Fruit fly (Drosophila melanogaster) whole organism, embryonic: ENCODE results near the gene CG32811.
A peak's percentile ranks its signal among the peaks of the same experiment; 100 is the strongest.

ENCODE experiments used
- Adf1 ChIP-seq: fragments of 200-800 bp; sonication (Bioruptor generic); IDR thresholded peaks from 2 replicates; pipeline ENCODE4 v1.3.6; 2022; ENCODE audit warnings: missing biosample characterization, missing genetic modification characterization
- CG1024 ChIP-seq: fragments of 200-800 bp; sonication (Bioruptor generic); IDR thresholded peaks from 2 replicates; pipeline ENCODE4 v1.3.6; 2022; ENCODE audit warnings: missing biosample characterization, missing genetic modification characterization
- CG10274 ChIP-seq: fragments of 200-800 bp; sonication (Bioruptor generic); optimal IDR thresholded peaks from 3 replicates; lab custom pipeline; 2017; ENCODE audit warnings: missing biosample characterization, mild to moderate bottlenecking, missing genetic modification characterization
- CG10321 ChIP-seq: fragments of 200-800 bp; sonication (Bioruptor generic); IDR thresholded peaks from 2 replicates; pipeline ENCODE4 v1.3.6; 2022; ENCODE audit warnings: missing biosample characterization, missing genetic modification characterization
- CG10366 ChIP-seq: fragments of 200-800 bp; sonication (Bioruptor generic); IDR thresholded peaks from 2 replicates; pipeline ENCODE4 v1.3.6; 2022; ENCODE audit warnings: missing biosample characterization, missing genetic modification characterization
- CG11085 ChIP-seq: fragments of 200-800 bp; sonication (Bioruptor generic); IDR thresholded peaks from 2 replicates; pipeline ENCODE4 v1.3.6; 2022; ENCODE audit warnings: missing biosample characterization, missing genetic modification characterization
- CG12299 ChIP-seq: fragments of 200-800 bp; sonication (Bioruptor generic); optimal IDR thresholded peaks from 2 replicates; lab custom pipeline; 2018; ENCODE audit warnings: missing biosample characterization, mild to moderate bottlenecking, missing genetic modification characterization
- CG13775 ChIP-seq: fragments of 200-800 bp; sonication (Bioruptor generic); optimal IDR thresholded peaks from 3 replicates; lab custom pipeline; 2017; ENCODE audit warnings: missing biosample characterization, mild to moderate bottlenecking, missing genetic modification characterization
- CG14014 ChIP-seq: fragments of 200-800 bp; sonication (Bioruptor generic); IDR thresholded peaks from 2 replicates; pipeline ENCODE4 v1.3.6; 2022; ENCODE audit warnings: missing biosample characterization, missing genetic modification characterization
- CG14667 ChIP-seq: fragments of 200-800 bp; sonication (Bioruptor generic); IDR thresholded peaks from 2 replicates; pipeline ENCODE4 v1.3.6; 2022; ENCODE audit warnings: missing biosample characterization, missing genetic modification characterization
- CG14965 ChIP-seq: fragments of 200-800 bp; sonication (Bioruptor generic); optimal IDR thresholded peaks from 2 replicates; lab custom pipeline; 2016; ENCODE audit warnings: missing biosample characterization, missing genetic modification characterization, borderline replicate concordance
- CG1529 ChIP-seq: fragments of 200-800 bp; sonication (Bioruptor generic); optimal IDR thresholded peaks from 3 replicates; lab custom pipeline; 2018; ENCODE audit warnings: missing biosample characterization, missing genetic modification characterization
- CG17385 ChIP-seq: fragments of 200-800 bp; sonication (Bioruptor generic); optimal IDR thresholded peaks from 3 replicates; lab custom pipeline; 2018; ENCODE audit warnings: missing biosample characterization, mild to moderate bottlenecking, missing genetic modification characterization
- CG18011 ChIP-seq: fragments of 200-800 bp; sonication (Bioruptor generic); optimal IDR thresholded peaks from 2 replicates; lab custom pipeline; 2017; ENCODE audit warnings: missing biosample characterization, missing genetic modification characterization, mild to moderate bottlenecking, moderate library complexity, missing genotype
- CG18619 ChIP-seq: fragments of 200-800 bp; sonication (Bioruptor generic); optimal IDR thresholded peaks from 3 replicates; lab custom pipeline; 2017; ENCODE audit warnings: missing biosample characterization, mild to moderate bottlenecking, missing genetic modification characterization
- CG3838 ChIP-seq: fragments of 200-800 bp; sonication (Bioruptor generic); optimal IDR thresholded peaks from 3 replicates; lab custom pipeline; 2016; ENCODE audit warnings: missing biosample characterization, missing genetic modification characterization
- CG4820 ChIP-seq: fragments of 200-800 bp; sonication (Bioruptor generic); optimal IDR thresholded peaks from 3 replicates; lab custom pipeline; 2016; ENCODE audit warnings: missing biosample characterization, missing genetic modification characterization
- CG6175 ChIP-seq: fragments of 200-800 bp; sonication (Bioruptor generic); IDR thresholded peaks from 3 replicates; pipeline ENCODE4 v1.3.6; 2022; ENCODE audit warnings: missing biosample characterization, missing genetic modification characterization
- CG7987 ChIP-seq: fragments of 200-800 bp; sonication (Bioruptor generic); optimal IDR thresholded peaks from 2 replicates; lab custom pipeline; 2018; ENCODE audit warnings: missing biosample characterization, mild to moderate bottlenecking, missing genetic modification characterization, moderate library complexity
- CG8359 ChIP-seq: fragments of 200-800 bp; sonication (Bioruptor generic); optimal IDR thresholded peaks from 2 replicates; lab custom pipeline; 2017; ENCODE audit warnings: missing biosample characterization, mild to moderate bottlenecking, missing genetic modification characterization, borderline replicate concordance
- Dek ChIP-seq: fragments of 200-800 bp; sonication (Bioruptor generic); optimal IDR thresholded peaks from 3 replicates; lab custom pipeline; 2019; ENCODE audit warnings: missing biosample characterization, mild to moderate bottlenecking, missing genetic modification characterization, moderate library complexity
- Elba2 ChIP-seq: fragments of 200-800 bp; sonication (Bioruptor generic); optimal IDR thresholded peaks from 3 replicates; lab custom pipeline; 2016; ENCODE audit warnings: missing biosample characterization, missing genetic modification characterization
- HLH4C ChIP-seq: fragments of 200-800 bp; sonication (Bioruptor generic); IDR thresholded peaks from 3 replicates; pipeline ENCODE4 v1.3.6; 2022; ENCODE audit warnings: missing biosample characterization, missing genetic modification characterization; ENCODE audit not compliant: partially characterized antibody
- Med ChIP-seq: fragments of 200-800 bp; sonication (Bioruptor generic); peaks from one replicate; lab custom pipeline; 2016; ENCODE audit warnings: missing biosample characterization, missing genetic modification characterization, mild to moderate bottlenecking, inconsistent platforms, moderate library complexity
- Mrtf ChIP-seq: fragments of 200-800 bp; sonication (Bioruptor generic); IDR thresholded peaks from 3 replicates; pipeline ENCODE4 v1.3.6; 2022; ENCODE audit warnings: missing biosample characterization, missing genetic modification characterization
- Sox100B ChIP-seq: fragments of 200-800 bp; sonication (Bioruptor generic); optimal IDR thresholded peaks from 3 replicates; lab custom pipeline; 2018; ENCODE audit warnings: missing biosample characterization, mild to moderate bottlenecking, missing genetic modification characterization
- Stat92E ChIP-seq, 3 experiments: fragments of >200 bp in 2 of 3; fragments of 200-800 bp in 1 of 3; sonication (Bioruptor generic) in 1 of 3; optimal IDR thresholded peaks; 2 replicates each; lab custom pipeline; 2017 to 2019; ENCODE audit warnings: missing biosample characterization in 3 of 3, missing genetic modification characterization in 3 of 3, mild to moderate bottlenecking in 1 of 3, moderate library complexity in 1 of 3
- TFAM ChIP-seq: fragments of 200-800 bp; sonication (Bioruptor generic); optimal IDR thresholded peaks from 2 replicates; lab custom pipeline; 2017; ENCODE audit warnings: missing biosample characterization, missing genetic modification characterization, inconsistent platforms
- Trl ChIP-seq, 3 experiments: fragments of >200 bp in 2 of 3; fragments of 200-800 bp in 1 of 3; sonication (Bioruptor generic) in 1 of 3; optimal IDR thresholded peaks; 2 replicates in 1 of 3; 3 replicates in 2 of 3; lab custom pipeline; 2016 to 2017; ENCODE audit warnings: missing biosample characterization in 1 of 3, missing genetic modification characterization in 1 of 3
- YL-1 ChIP-seq: fragments of 200-800 bp; sonication (Bioruptor generic); optimal IDR thresholded peaks from 3 replicates; lab custom pipeline; 2017; ENCODE audit warnings: missing biosample characterization, mild to moderate bottlenecking, missing genetic modification characterization
- ab ChIP-seq: fragments of 200-800 bp; sonication (Bioruptor generic); optimal IDR thresholded peaks from 2 replicates; lab custom pipeline; 2016; ENCODE audit warnings: missing biosample characterization, missing genetic modification characterization
- ap ChIP-seq: fragments of 200-800 bp; sonication (Bioruptor generic); IDR thresholded peaks from 2 replicates; pipeline ENCODE4 v1.3.6; 2022; ENCODE audit warnings: missing biosample characterization, missing genetic modification characterization
- bcd ChIP-seq: fragments of 200-800 bp; sonication (Bioruptor generic); optimal IDR thresholded peaks from 2 replicates; lab custom pipeline; 2017; ENCODE audit warnings: missing biosample characterization, mild to moderate bottlenecking, missing genetic modification characterization
- cas ChIP-seq: fragments of 200-800 bp; sonication (Bioruptor generic); IDR thresholded peaks from 2 replicates; pipeline ENCODE4 v1.3.6; 2022; ENCODE audit warnings: missing biosample characterization, missing genetic modification characterization
- cato ChIP-seq: fragments of 200-800 bp; sonication (Bioruptor generic); optimal IDR thresholded peaks from 2 replicates; lab custom pipeline; 2016; ENCODE audit warnings: missing biosample characterization, missing genetic modification characterization, borderline replicate concordance
- chm ChIP-seq: fragments of 200-800 bp; sonication (Bioruptor generic); IDR thresholded peaks from 2 replicates; pipeline ENCODE4 v1.3.6; 2022; ENCODE audit warnings: missing biosample characterization, missing genetic modification characterization
- ewg ChIP-seq: fragments of 200-800 bp; sonication (Bioruptor generic); optimal IDR thresholded peaks from 3 replicates; lab custom pipeline; 2017; ENCODE audit warnings: mild to moderate bottlenecking, missing biosample characterization, missing genetic modification reagents, missing genetic modification characterization
- eyg ChIP-seq: fragments of 200-800 bp; sonication (Bioruptor generic); optimal IDR thresholded peaks from 3 replicates; lab custom pipeline; 2016; ENCODE audit warnings: missing biosample characterization, missing genetic modification characterization
- knrl ChIP-seq: fragments of 200-800 bp; sonication (Bioruptor generic); IDR thresholded peaks from 3 replicates; pipeline ENCODE4 v1.3.6; 2022; ENCODE audit warnings: missing biosample characterization, missing genetic modification characterization; ENCODE audit not compliant: partially characterized antibody
- p53 ChIP-seq: fragments of 200-800 bp; sonication (Bioruptor generic); optimal IDR thresholded peaks from 2 replicates; lab custom pipeline; 2016; ENCODE audit warnings: missing biosample characterization, missing genetic modification characterization
- pzg ChIP-seq: fragments of 200-800 bp; sonication (Bioruptor generic); optimal IDR thresholded peaks from 3 replicates; lab custom pipeline; 2018; ENCODE audit warnings: missing biosample characterization, mild to moderate bottlenecking, missing genetic modification characterization, moderate library complexity
- ro ChIP-seq: fragments of 200-800 bp; sonication (Bioruptor generic); IDR thresholded peaks from 2 replicates; pipeline ENCODE4 v1.3.6; 2022; ENCODE audit warnings: missing biosample characterization, missing genetic modification characterization
- run ChIP-seq: fragments of 200-800 bp; sonication (Bioruptor generic); optimal IDR thresholded peaks from 3 replicates; lab custom pipeline; 2018; ENCODE audit warnings: missing biosample characterization, mild to moderate bottlenecking, missing genetic modification characterization
- seq ChIP-seq: fragments of 200-800 bp; sonication (Bioruptor generic); IDR thresholded peaks from 2 replicates; pipeline ENCODE4 v1.3.6; 2022; ENCODE audit warnings: missing biosample characterization, missing genetic modification characterization
- sisA ChIP-seq: fragments of 200-800 bp; sonication (Bioruptor generic); IDR thresholded peaks from 2 replicates; pipeline ENCODE4 v1.3.6; 2022; ENCODE audit warnings: missing biosample characterization, missing genetic modification characterization
- slou ChIP-seq: fragments of 200-800 bp; sonication (Bioruptor generic); optimal IDR thresholded peaks from 3 replicates; lab custom pipeline; 2016; ENCODE audit warnings: missing biosample characterization, missing genetic modification characterization
- ssp ChIP-seq: fragments of 200-800 bp; sonication (Bioruptor generic); IDR thresholded peaks from 2 replicates; pipeline ENCODE4 v1.3.6; 2022; ENCODE audit warnings: missing biosample characterization, missing genetic modification characterization
- tio ChIP-seq: fragments of 200-800 bp; sonication (Bioruptor generic); optimal IDR thresholded peaks from 2 replicates; lab custom pipeline; 2017; ENCODE audit warnings: missing biosample characterization, missing genetic modification characterization, inconsistent platforms
- twi ChIP-seq: fragments of 200-800 bp; optimal IDR thresholded peaks from 2 replicates; lab custom pipeline; 2019; ENCODE audit warnings: missing biosample characterization, mild to moderate bottlenecking, missing genetic modification characterization, moderate library complexity
- zen2 ChIP-seq: fragments of 200-800 bp; sonication (Bioruptor generic); IDR thresholded peaks from 3 replicates; pipeline ENCODE4 v1.3.6; 2022; ENCODE audit warnings: missing biosample characterization, missing genetic modification characterization; ENCODE audit not compliant: partially characterized antibody
- zfh1 ChIP-seq: fragments of 200-800 bp; sonication (Bioruptor generic); IDR thresholded peaks from 3 replicates; pipeline ENCODE4 v1.3.6; 2022; ENCODE audit warnings: missing biosample characterization, missing genetic modification characterization

CG32811 gene

DNA sequence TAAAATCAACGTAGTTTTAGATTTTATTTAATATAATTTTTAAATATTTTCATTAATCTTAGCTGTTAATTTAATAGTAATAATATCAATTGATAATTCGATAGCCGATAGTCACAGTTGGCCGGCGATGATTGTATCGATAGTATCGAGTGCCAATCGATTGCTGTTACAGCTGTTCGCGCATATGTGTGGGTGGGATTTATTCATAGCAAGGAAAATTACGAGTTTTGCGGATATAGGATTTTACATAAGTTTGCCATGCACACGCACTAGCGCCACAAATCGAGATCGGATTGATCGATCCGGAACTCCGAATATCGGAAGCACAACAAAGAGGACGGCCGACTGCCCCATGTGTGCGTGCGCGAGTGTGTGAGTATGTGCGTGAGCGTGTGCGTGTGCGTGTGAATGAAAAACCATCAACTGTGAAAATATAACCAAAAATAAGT lies 43.8 kb upstream of the CG32811 start, which contains the start of gene Naa30A (continued):
- no peak for TF ChIP-seq CG13775 (GFP tag; lab: Kevin White, UChicago)
- no peak for TF ChIP-seq CG3838
- no peak for TF ChIP-seq Stat92E (GFP tag; optimal IDR thresholded peaks at IDR 0.05; lab: Kevin White, UChicago)
- no peak for TF ChIP-seq CG1529 (GFP tag; lab: Kevin White, UChicago)
- TF ChIP-seq ro (GFP tag; lab: Robert Waterston, UW) = no peak
- no peak for TF ChIP-seq Trl (optimal IDR thresholded peaks at IDR 0.05; lab: Kevin White, UChicago)
- no peak for TF ChIP-seq Trl (GFP tag; optimal IDR thresholded peaks at IDR 0.05; lab: Kevin White, UChicago)
- no peak for TF ChIP-seq CG4820 (GFP tag; lab: Kevin White, UChicago)
- no peak for TF ChIP-seq slou
- no peak for TF ChIP-seq zfh1 (GFP tag; lab: Robert Waterston, UW)
- TF ChIP-seq CG1024 (GFP tag; lab: Robert Waterston, UW) = no peak
- no peak for TF ChIP-seq Sox100B
- TF ChIP-seq ap (GFP tag; lab: Robert Waterston, UW) = no peak
- no peak for TF ChIP-seq sisA (GFP tag; lab: Robert Waterston, UW)
- peak; percentile 97 for TF ChIP-seq HLH4C (GFP tag; lab: Robert Waterston, UW)
- peak; percentile 51 for TF ChIP-seq ewg (GFP tag; lab: Kevin White, UChicago)
- no peak for TF ChIP-seq cas
- no peak for TF ChIP-seq Mrtf
- no peak for TF ChIP-seq CG12299 (tag; lab: Kevin White, UChicago)
- no peak for TF ChIP-seq eyg (GFP tag; lab: Kevin White, UChicago)
- no peak for TF ChIP-seq CG18619
- TF ChIP-seq chm = no peak
- TF ChIP-seq ab (GFP tag; lab: Kevin White, UChicago) = no peak
- no peak for TF ChIP-seq CG10274 (GFP tag; lab: Kevin White, UChicago)
- TF ChIP-seq seq = no peak
- TF ChIP-seq Med (GFP tag; lab: Kevin White, UChicago) = peak; percentile 48
- TF ChIP-seq zen2 (GFP tag; lab: Robert Waterston, UW) = peak; percentile 87
- TF ChIP-seq CG6175 (GFP tag; lab: Robert Waterston, UW) = no peak
- peak; percentile 67 for TF ChIP-seq pzg (GFP tag; lab: Kevin White, UChicago)
- TF ChIP-seq bcd (GFP tag; lab: Kevin White, UChicago) = peak; percentile 11
- TF ChIP-seq CG18011 (GFP tag; lab: Kevin White, UChicago) = no peak
- TF ChIP-seq tio (GFP tag; lab: Kevin White, UChicago) = no peak
- no peak for TF ChIP-seq CG7987 (GFP tag; lab: Kevin White, UChicago)
- no peak for TF ChIP-seq run
- no peak for TF ChIP-seq CG14965 (GFP tag; lab: Kevin White, UChicago)
- no peak for TF ChIP-seq Elba2
- TF ChIP-seq knrl = peak; percentile 94
- TF ChIP-seq CG10366 (GFP tag; lab: Robert Waterston, UW) = no peak
- TF ChIP-seq CG14014 (GFP tag; lab: Robert Waterston, UW) = no peak
- TF ChIP-seq YL-1 (GFP tag; lab: Kevin White, UChicago) = peak; percentile 38
- no peak for TF ChIP-seq Dek (tag; lab: Kevin White, UChicago)
- no peak for TF ChIP-seq CG10321
- no peak for TF ChIP-seq Adf1 (GFP tag; lab: Robert Waterston, UW)
- no peak for TF ChIP-seq CG14667 (GFP tag; lab: Robert Waterston, UW)
- no peak for TF ChIP-seq ssp (GFP tag; lab: Robert Waterston, UW)
- no peak for TF ChIP-seq CG11085
- TF ChIP-seq p53 (GFP tag; lab: Kevin White, UChicago) = no peak
- TF ChIP-seq TFAM (GFP tag; lab: Kevin White, UChicago) = no peak
- TF ChIP-seq CG8359 = no peak
- no peak for TF ChIP-seq cato (GFP tag; lab: Kevin White, UChicago)
- no peak for TF ChIP-seq CG17385 (GFP tag; lab: Kevin White, UChicago)
- TF ChIP-seq twi (tag; lab: Kevin White, UChicago) = peak; percentile 38
